Fruit fly (Drosophila melanogaster): ENCODE data around the gene mei-217.

DNA sequence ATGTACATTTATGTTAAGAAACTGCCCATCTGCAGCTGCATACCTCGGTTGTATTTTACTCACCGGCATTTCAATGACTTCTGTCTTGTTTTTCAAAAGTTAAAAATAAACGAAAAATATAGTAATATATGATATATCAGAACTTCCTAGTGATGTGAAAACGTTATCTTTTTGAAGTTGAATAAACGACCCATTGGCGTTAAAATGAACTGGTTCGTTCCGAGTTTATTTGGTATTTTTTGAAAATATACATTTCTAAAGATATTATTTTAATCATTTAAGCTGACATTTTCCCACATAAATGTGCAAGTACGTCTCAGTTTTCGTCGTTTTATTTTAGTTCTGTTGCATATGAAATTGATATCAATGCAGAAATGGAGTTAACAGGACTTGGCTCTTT lies 37.1 kb downstream of the mei-217 start, which contains the start of gene Arpc3B:
- TF ChIP-seq CG17186 (GFP tag; optimal IDR thresholded peaks at IDR 0.05), result no peak
- no peak for TF ChIP-seq CG17359 (tag; optimal IDR thresholded peaks at IDR 0.05)
- no peak for TF ChIP-seq bab2 (GFP tag; optimal IDR thresholded peaks at IDR 0.05)
- TF ChIP-seq CG15514 (GFP tag; optimal IDR thresholded peaks at IDR 0.05), result peak; percentile 98
- no peak for TF ChIP-seq Awh (GFP tag; IDR thresholded peaks at IDR 0.05)
- TF ChIP-seq CG17802 (tag; optimal IDR thresholded peaks at IDR 0.05), result no peak
- TF ChIP-seq CG2129 (GFP tag; IDR thresholded peaks at IDR 0.05; ENCODE audit: partially characterized antibody), result no peak
- TF ChIP-seq CG6683 (GFP tag; optimal IDR thresholded peaks at IDR 0.05), result no peak
- no peak for TF ChIP-seq NC2β (GFP tag; optimal IDR thresholded peaks at IDR 0.05)
- no peak for TF ChIP-seq CG12236 (GFP tag; optimal IDR thresholded peaks at IDR 0.05)
- no peak for TF ChIP-seq zen2 (GFP tag; IDR thresholded peaks at IDR 0.05; ENCODE audit: partially characterized antibody)
- TF ChIP-seq Stat92E (GFP tag; optimal IDR thresholded peaks at IDR 0.05), result no peak
- no peak for TF ChIP-seq CG18476 (GFP tag; optimal IDR thresholded peaks at IDR 0.05)
- TF ChIP-seq vfl (GFP tag; optimal IDR thresholded peaks at IDR 0.05), result no peak
